Fruit fly (Drosophila melanogaster) whole organism, embryonic: ENCODE data around the gene CG12241.

ENCODE experiments used
- Aef1 ChIP-seq: fragments of 200-800 bp; sonication (Bioruptor generic); IDR thresholded peaks from 3 replicates; pipeline ENCODE4 v1.3.6; 2022; ENCODE audit warnings: missing biosample characterization, missing genetic modification characterization
- Atf6 ChIP-seq: fragments of 200-800 bp; sonication (Bioruptor generic); IDR thresholded peaks from 2 replicates; pipeline ENCODE4 v1.3.6; 2022; ENCODE audit warnings: missing biosample characterization, missing genetic modification characterization
- CG10147 ChIP-seq: fragments of 200-800 bp; sonication (Bioruptor generic); optimal IDR thresholded peaks from 2 replicates; lab custom pipeline; 2019; ENCODE audit warnings: missing biosample characterization, mild to moderate bottlenecking, missing genetic modification characterization, moderate library complexity
- CG10462 ChIP-seq: fragments of 200-800 bp; sonication (Bioruptor generic); optimal IDR thresholded peaks from 2 replicates; lab custom pipeline; 2016; ENCODE audit warnings: missing biosample characterization, missing genetic modification characterization
- CG12219 ChIP-seq: fragments of 200-800 bp; sonication (Bioruptor generic); optimal IDR thresholded peaks from 3 replicates; lab custom pipeline; 2018; ENCODE audit warnings: missing biosample characterization, mild to moderate bottlenecking, missing genetic modification characterization
- CG14710 ChIP-seq: fragments of 200-800 bp; sonication (Bioruptor generic); optimal IDR thresholded peaks from 3 replicates; lab custom pipeline; 2019; ENCODE audit warnings: missing biosample characterization, mild to moderate bottlenecking, missing genetic modification characterization, moderate library complexity
- CG14965 ChIP-seq: fragments of 200-800 bp; sonication (Bioruptor generic); optimal IDR thresholded peaks from 2 replicates; lab custom pipeline; 2016; ENCODE audit warnings: missing biosample characterization, missing genetic modification characterization, borderline replicate concordance
- CG15479 ChIP-seq: fragments of 200-800 bp; sonication (Bioruptor generic); optimal IDR thresholded peaks from 3 replicates; lab custom pipeline; 2019; ENCODE audit warnings: missing biosample characterization, mild to moderate bottlenecking, missing genetic modification characterization, moderate library complexity
- CG17186 ChIP-seq: fragments of 200-800 bp; sonication (Bioruptor generic); optimal IDR thresholded peaks from 3 replicates; lab custom pipeline; 2017; ENCODE audit warnings: missing biosample characterization, missing genetic modification reagents, missing genetic modification characterization
- CG18764 ChIP-seq: fragments of 200-800 bp; sonication (Bioruptor generic); optimal IDR thresholded peaks from 3 replicates; lab custom pipeline; 2016; ENCODE audit warnings: missing biosample characterization, missing genetic modification characterization
- CG2116 ChIP-seq: fragments of 200-800 bp; sonication (Bioruptor generic); optimal IDR thresholded peaks from 3 replicates; lab custom pipeline; 2018; ENCODE audit warnings: missing biosample characterization, mild to moderate bottlenecking, missing genetic modification characterization
- CG2129 ChIP-seq: fragments of 200-800 bp; sonication (Bioruptor generic); IDR thresholded peaks from 2 replicates; pipeline ENCODE4 v1.3.6; 2022; ENCODE audit warnings: missing biosample characterization, missing genetic modification characterization; ENCODE audit not compliant: partially characterized antibody
- CG2199 ChIP-seq: fragments of 200-800 bp; sonication (Bioruptor generic); IDR thresholded peaks from 3 replicates; pipeline ENCODE4 v1.3.6; 2022; ENCODE audit warnings: missing biosample characterization, missing genetic modification characterization
- CG2889 ChIP-seq: fragments of 200-800 bp; sonication (Bioruptor generic); IDR thresholded peaks from 3 replicates; pipeline ENCODE4 v1.3.6; 2022; ENCODE audit warnings: missing biosample characterization, missing genetic modification characterization
- CG3163 ChIP-seq: fragments of 200-800 bp; sonication (Bioruptor generic); optimal IDR thresholded peaks from 3 replicates; lab custom pipeline; 2016; ENCODE audit warnings: missing biosample characterization, missing genetic modification characterization
- CG34422 ChIP-seq: fragments of 200-800 bp; sonication (Bioruptor generic); IDR thresholded peaks from 3 replicates; pipeline ENCODE4 v1.3.6; 2022; ENCODE audit warnings: missing biosample characterization, missing genetic modification characterization
- CG4617 ChIP-seq: fragments of 200-800 bp; sonication (Bioruptor generic); optimal IDR thresholded peaks from 3 replicates; lab custom pipeline; 2016; ENCODE audit warnings: missing biosample characterization, missing genetic modification characterization, borderline replicate concordance
- CG6689 ChIP-seq: fragments of 200-800 bp; sonication (Bioruptor generic); IDR thresholded peaks from 2 replicates; pipeline ENCODE4 v1.3.6; 2022; ENCODE audit warnings: missing biosample characterization, missing genetic modification characterization
- CG8478 ChIP-seq: fragments of >200 bp; optimal IDR thresholded peaks from 2 replicates; lab custom pipeline; 2018
- CHES-1-like ChIP-seq: fragments of 200-800 bp; sonication (Bioruptor generic); optimal IDR thresholded peaks from 2 replicates; lab custom pipeline; 2016; ENCODE audit warnings: missing biosample characterization, missing genetic modification characterization
- Dip3 ChIP-seq: fragments of 200-800 bp; sonication (Bioruptor generic); optimal IDR thresholded peaks from 3 replicates; lab custom pipeline; 2016; ENCODE audit warnings: missing biosample characterization, missing genetic modification characterization
- Dp ChIP-seq: fragments of 200-800 bp; sonication (Bioruptor generic); optimal IDR thresholded peaks from 2 replicates; lab custom pipeline; 2018; ENCODE audit warnings: missing biosample characterization, mild to moderate bottlenecking, missing genetic modification characterization, moderate library complexity
- HLH54F ChIP-seq: fragments of 200-800 bp; sonication (Bioruptor generic); optimal IDR thresholded peaks from 3 replicates; lab custom pipeline; 2016; ENCODE audit warnings: missing biosample characterization, missing genetic modification characterization
- Hr51 ChIP-seq, 2 experiments: fragments of 200-800 bp; sonication (Bioruptor generic); optimal IDR thresholded peaks; 2 replicates in 1 of 2; 3 replicates in 1 of 2; lab custom pipeline; 2016 to 2018; ENCODE audit warnings: missing biosample characterization in 2 of 2, missing genetic modification characterization in 2 of 2, mild to moderate bottlenecking in 1 of 2, moderate library complexity in 1 of 2
- Jarid2 ChIP-seq: fragments of 200-800 bp; sonication (Bioruptor generic); optimal IDR thresholded peaks from 3 replicates; lab custom pipeline; 2017; ENCODE audit warnings: mild to moderate bottlenecking, missing biosample characterization, missing genetic modification reagents, missing genetic modification characterization
- Max ChIP-seq: fragments of 200-800 bp; sonication (Bioruptor generic); optimal IDR thresholded peaks from 2 replicates; lab custom pipeline; 2016; ENCODE audit warnings: missing biosample characterization, mild to moderate bottlenecking, missing genetic modification characterization
- Opbp ChIP-seq: fragments of 200-800 bp; sonication (Bioruptor generic); IDR thresholded peaks from 3 replicates; pipeline ENCODE4 v1.3.6; 2022; ENCODE audit warnings: missing biosample characterization, missing genetic modification characterization; ENCODE audit not compliant: partially characterized antibody
- Ravus ChIP-seq: fragments of 200-800 bp; sonication (Bioruptor generic); IDR thresholded peaks from 2 replicates; pipeline ENCODE4 v1.3.6; 2022; ENCODE audit warnings: missing biosample characterization, missing genetic modification characterization
- Sox100B ChIP-seq: fragments of 200-800 bp; sonication (Bioruptor generic); optimal IDR thresholded peaks from 3 replicates; lab custom pipeline; 2018; ENCODE audit warnings: missing biosample characterization, mild to moderate bottlenecking, missing genetic modification characterization
- bbx ChIP-seq: fragments of 200-800 bp; sonication (Bioruptor generic); IDR thresholded peaks from 2 replicates; pipeline ENCODE4 v1.3.6; 2022; ENCODE audit warnings: missing biosample characterization, missing genetic modification characterization; ENCODE audit not compliant: partially characterized antibody
- chinmo ChIP-seq: fragments of 200-800 bp; sonication (Bioruptor generic); IDR thresholded peaks from 4 replicates; pipeline ENCODE4 v1.3.6; 2022; ENCODE audit warnings: missing biosample characterization, missing genetic modification characterization; ENCODE audit not compliant: partially characterized antibody
- dan ChIP-seq: fragments of 200-800 bp; sonication (Bioruptor generic); IDR thresholded peaks from 2 replicates; pipeline ENCODE4 v1.3.6; 2022; ENCODE audit warnings: missing biosample characterization, missing genetic modification characterization
- ems ChIP-seq: fragments of 200-800 bp; sonication (Bioruptor generic); optimal IDR thresholded peaks from 3 replicates; lab custom pipeline; 2016; ENCODE audit warnings: missing biosample characterization, missing genetic modification characterization
- esg ChIP-seq: fragments of 200-800 bp; sonication (Bioruptor generic); conservative IDR thresholded peaks from 2 replicates; pipeline ENCODE4 v1.3.6; 2022; ENCODE audit warnings: missing biosample characterization, missing genetic modification characterization
- ewg ChIP-seq: fragments of 200-800 bp; sonication (Bioruptor generic); optimal IDR thresholded peaks from 3 replicates; lab custom pipeline; 2017; ENCODE audit warnings: mild to moderate bottlenecking, missing biosample characterization, missing genetic modification reagents, missing genetic modification characterization
- exex ChIP-seq: fragments of 200-800 bp; sonication (Bioruptor generic); optimal IDR thresholded peaks from 4 replicates; lab custom pipeline; 2018; ENCODE audit warnings: missing biosample characterization, mild to moderate bottlenecking, missing genetic modification characterization, moderate library complexity
- fd3F ChIP-seq: fragments of 200-800 bp; sonication (Bioruptor generic); optimal IDR thresholded peaks from 2 replicates; lab custom pipeline; 2018; ENCODE audit warnings: missing biosample characterization, mild to moderate bottlenecking, missing genetic modification characterization, moderate library complexity
- ham ChIP-seq: fragments of 200-800 bp; sonication (Bioruptor generic); IDR thresholded peaks from 2 replicates; pipeline ENCODE4 v1.3.6; 2022; ENCODE audit warnings: missing biosample characterization, missing genetic modification characterization
- kay ChIP-seq: fragments of 200-800 bp; sonication (Bioruptor generic); optimal IDR thresholded peaks from 2 replicates; lab custom pipeline; 2016; ENCODE audit warnings: missing biosample characterization, missing genetic modification characterization
- lbe ChIP-seq: fragments of 200-800 bp; sonication (Bioruptor generic); optimal IDR thresholded peaks from 2 replicates; lab custom pipeline; 2016; ENCODE audit warnings: missing biosample characterization, mild to moderate bottlenecking, missing genetic modification characterization
- mam ChIP-seq: fragments of 200-800 bp; sonication (Bioruptor generic); optimal IDR thresholded peaks from 3 replicates; lab custom pipeline; 2016; ENCODE audit warnings: missing biosample characterization, missing genetic modification characterization
- nerfin-1 ChIP-seq: fragments of 200-800 bp; sonication (Bioruptor generic); optimal IDR thresholded peaks from 3 replicates; lab custom pipeline; 2019; ENCODE audit warnings: missing biosample characterization, mild to moderate bottlenecking, missing genetic modification characterization, moderate library complexity
- nmo ChIP-seq: fragments of 200-800 bp; sonication (Bioruptor generic); optimal IDR thresholded peaks from 2 replicates; lab custom pipeline; 2018; ENCODE audit warnings: missing biosample characterization, mild to moderate bottlenecking, missing genetic modification characterization, moderate library complexity
- onecut ChIP-seq: fragments of 200-800 bp; sonication (Bioruptor generic); IDR thresholded peaks from 2 replicates; pipeline ENCODE4 v1.3.6; 2022; ENCODE audit warnings: missing biosample characterization, missing genetic modification characterization
- p53 ChIP-seq: fragments of 200-800 bp; sonication (Bioruptor generic); optimal IDR thresholded peaks from 2 replicates; lab custom pipeline; 2016; ENCODE audit warnings: missing biosample characterization, missing genetic modification characterization
- sim ChIP-seq: fragments of 200-800 bp; sonication (Bioruptor generic); IDR thresholded peaks from 2 replicates; pipeline ENCODE4 v1.3.6; 2022; ENCODE audit warnings: missing biosample characterization, missing genetic modification characterization
- sqz ChIP-seq: fragments of 200-800 bp; sonication (Bioruptor generic); optimal IDR thresholded peaks from 3 replicates; lab custom pipeline; 2018; ENCODE audit warnings: missing biosample characterization, mild to moderate bottlenecking, missing genetic modification characterization
- wor ChIP-seq: fragments of 200-800 bp; sonication (Bioruptor generic); IDR thresholded peaks from 2 replicates; pipeline ENCODE4 v1.3.6; 2022; ENCODE audit warnings: missing biosample characterization, missing genetic modification characterization
- z ChIP-seq: fragments of 200-800 bp; sonication (Bioruptor generic); IDR thresholded peaks from 3 replicates; pipeline ENCODE4 v1.3.6; 2022; ENCODE audit warnings: missing biosample characterization, missing genetic modification characterization
- zen ChIP-seq: fragments of 200-800 bp; sonication (Bioruptor generic); optimal IDR thresholded peaks from 3 replicates; lab custom pipeline; 2018; ENCODE audit warnings: missing biosample characterization, mild to moderate bottlenecking, missing genetic modification characterization, moderate library complexity

Gene CG12241

DNA sequence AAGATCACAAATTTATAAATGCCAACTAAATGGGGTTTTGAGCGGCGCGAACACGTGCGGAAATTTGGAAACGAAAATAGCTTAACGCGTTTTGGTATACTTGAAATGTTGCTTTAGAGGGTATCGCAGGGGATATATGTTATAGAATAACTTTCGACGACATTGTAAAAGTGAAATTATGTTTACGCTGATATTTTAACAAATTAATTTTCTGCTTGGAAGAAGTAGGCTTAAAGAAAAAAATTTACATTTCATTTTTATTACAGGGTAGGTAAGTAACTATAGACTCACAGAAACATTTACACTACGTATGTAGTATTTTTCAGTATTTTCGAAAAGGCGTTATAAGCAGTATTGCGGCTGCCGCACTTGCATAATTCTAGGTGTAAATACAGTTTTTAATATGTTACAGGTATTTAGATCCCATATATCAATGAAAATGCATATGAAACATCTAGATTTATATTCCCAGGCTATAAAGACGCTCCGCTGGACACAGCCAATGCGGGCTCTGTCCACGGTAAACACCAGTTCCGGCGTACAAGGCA, 10.3 kb downstream of the CG12241 start, which contains the start of the genes Art3 and mRpS10 (continued):
- TF ChIP-seq Aef1 (GFP tag; lab: Robert Waterston, UW), result peak; percentile 100
- no peak for TF ChIP-seq Jarid2 (GFP tag; lab: Kevin White, UChicago)
- TF ChIP-seq bbx, result no peak
- TF ChIP-seq dan (GFP tag; lab: Robert Waterston, UW), result peak; percentile 99
- peak; percentile 100 for TF ChIP-seq CHES-1-like (GFP tag; lab: Kevin White, UChicago)
- TF ChIP-seq sqz (GFP tag; lab: Kevin White, UChicago), result peak; percentile 100
- peak; percentile 100 for TF ChIP-seq mam
- peak; percentile 100 for TF ChIP-seq HLH54F (GFP tag; lab: Kevin White, UChicago)
- TF ChIP-seq CG8478, result no peak
- TF ChIP-seq p53 (GFP tag; lab: Kevin White, UChicago), result peak; percentile 99
- peak; percentile 29; the same call in 1 of the 3 replicates for TF ChIP-seq Opbp (GFP tag; lab: Robert Waterston, UW)
- TF ChIP-seq nerfin-1 (tag; lab: Kevin White, UChicago), result peak; percentile 100
- TF ChIP-seq CG2199 (GFP tag; lab: Robert Waterston, UW), result peak; percentile 100
- peak; percentile 100 for TF ChIP-seq Hr51 (GFP tag; optimal IDR thresholded peaks at IDR 0.05; lab: Kevin White, UChicago)
- TF ChIP-seq CG2889, result peak; percentile 100
- TF ChIP-seq CG10462, result peak; percentile 100
- TF ChIP-seq Max (GFP tag; lab: Kevin White, UChicago), result peak; percentile 100
- TF ChIP-seq CG4617 (GFP tag; lab: Kevin White, UChicago), result peak; percentile 100
- TF ChIP-seq Sox100B (GFP tag; lab: Kevin White, UChicago), result peak; percentile 100
- peak; percentile 100 for TF ChIP-seq CG12219
- TF ChIP-seq ems (GFP tag; lab: Kevin White, UChicago), result peak; percentile 100
- TF ChIP-seq CG2129 (GFP tag; lab: Robert Waterston, UW), result no peak
- peak; percentile 99 for TF ChIP-seq lbe
- TF ChIP-seq CG14965 (GFP tag; lab: Kevin White, UChicago), result peak; percentile 94
- peak; percentile 100 for TF ChIP-seq sim (GFP tag; lab: Robert Waterston, UW)
- peak; percentile 100 for TF ChIP-seq ewg
- TF ChIP-seq CG2116 (GFP tag; lab: Kevin White, UChicago), result peak; percentile 94
- peak; percentile 100 for TF ChIP-seq zen (tag; lab: Kevin White, UChicago)
- TF ChIP-seq CG17186 (GFP tag; lab: Kevin White, UChicago), result peak; percentile 98
- peak; percentile 99 for TF ChIP-seq exex
- TF ChIP-seq CG6689 (GFP tag; lab: Robert Waterston, UW), result peak; percentile 100
- peak; percentile 96 for TF ChIP-seq CG3163 (GFP tag; lab: Kevin White, UChicago)
- TF ChIP-seq z, result peak; percentile 88
- TF ChIP-seq CG18764 (GFP tag; lab: Kevin White, UChicago), result peak; percentile 100
- TF ChIP-seq fd3F (GFP tag; lab: Kevin White, UChicago), result peak; percentile 100
- TF ChIP-seq ham, result peak; percentile 100
- TF ChIP-seq Dip3, result peak; percentile 100
- peak; percentile 99 for TF ChIP-seq CG14710 (tag; lab: Kevin White, UChicago)
- TF ChIP-seq CG34422 (GFP tag; lab: Robert Waterston, UW), result peak; percentile 100
- TF ChIP-seq esg (GFP tag; lab: Robert Waterston, UW), result peak; percentile 100
- TF ChIP-seq kay (GFP tag; lab: Kevin White, UChicago), result peak; percentile 100
- TF ChIP-seq chinmo, result no peak
- peak; percentile 68 for TF ChIP-seq Dp (GFP tag; lab: Kevin White, UChicago)
- TF ChIP-seq CG10147 (GFP tag; lab: Kevin White, UChicago), result peak; percentile 100
- peak; percentile 96 for TF ChIP-seq CG15479
- peak; percentile 100 for TF ChIP-seq Atf6 (GFP tag; lab: Robert Waterston, UW)
- TF ChIP-seq wor (GFP tag; lab: Robert Waterston, UW), result peak; percentile 100
- peak; percentile 99 for TF ChIP-seq Ravus (GFP tag; lab: Robert Waterston, UW)
- TF ChIP-seq nmo (GFP tag; lab: Kevin White, UChicago), result peak; percentile 100
- TF ChIP-seq onecut, result peak; percentile 99
